Fruit fly (Drosophila melanogaster): Measurements from ENCODE around the gene bur.

The bur gene

DNA sequence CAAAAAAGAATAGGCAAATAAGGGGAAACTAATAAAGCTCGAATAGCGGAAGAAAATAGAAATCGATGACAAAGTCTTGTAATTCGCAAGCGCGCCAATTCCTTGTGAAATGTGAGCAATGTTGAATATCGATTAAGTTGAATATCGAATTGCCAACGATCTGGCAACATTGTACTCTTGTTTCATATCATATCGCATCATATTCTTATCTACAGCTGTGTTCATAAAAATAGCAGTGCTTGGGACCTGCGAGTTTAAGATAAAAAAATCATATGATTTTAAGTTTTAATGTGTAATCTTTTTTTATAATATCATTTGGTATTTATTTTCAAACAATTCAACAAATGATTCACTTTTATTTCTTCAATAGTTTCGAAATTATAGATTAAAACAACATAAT lies 30.4 kb downstream of the bur start (continued):
- TF ChIP-seq otp (GFP tag; IDR thresholded peaks at IDR 0.05) (0 out of 3 replicates have a peak, but pooled peaks have one; percentile 12), sima (GFP tag; optimal IDR thresholded peaks at IDR 0.05) (no peak), eve (GFP tag; optimal IDR thresholded peaks at IDR 0.05) (no peak), oc (tag; optimal IDR thresholded peaks at IDR 0.05) (no peak), CG1647 (GFP tag; optimal IDR thresholded peaks at IDR 0.05) (no peak), gce (GFP tag; IDR thresholded peaks at IDR 0.05) (0 out of 3 replicates have a peak, but pooled peaks have one; percentile 38), BEAF-32 (GFP tag; optimal IDR thresholded peaks at IDR 0.05) (peak; percentile 72), ems (GFP tag; optimal IDR thresholded peaks at IDR 0.05) (no peak), CG32772 (GFP tag; IDR thresholded peaks at IDR 0.05) (0 out of 2 replicates have a peak, but pooled peaks have one; percentile 23), Hmr (GFP tag; optimal IDR thresholded peaks at IDR 0.05) (no peak), CG6791 (GFP tag; IDR thresholded peaks at IDR 0.05; ENCODE audit: partially characterized antibody) (peak; percentile 72), CG6654 (GFP tag; optimal IDR thresholded peaks at IDR 0.05) (no peak), ash1 (GFP tag; optimal IDR thresholded peaks at IDR 0.05) (no peak), Bteb2 (GFP tag; optimal IDR thresholded peaks at IDR 0.05) (peak; percentile 53), HLH4C (GFP tag; IDR thresholded peaks at IDR 0.05; ENCODE audit: partially characterized antibody) (peak; percentile 76), gcm (GFP tag; optimal IDR thresholded peaks at IDR 0.05) (no peak), CG17802 (tag; optimal IDR thresholded peaks at IDR 0.05) (no peak), CG8290 (GFP tag; optimal IDR thresholded peaks at IDR 0.05) (peak; percentile 56), CG8290 (tag; optimal IDR thresholded peaks at IDR 0.05) (peak in 1 of 2 experiments; percentile 68), Taf1 (GFP tag; IDR thresholded peaks at IDR 0.05) (no peak), Fer2 (tag; optimal IDR thresholded peaks at IDR 0.05) (no peak), CG14710 (tag; optimal IDR thresholded peaks at IDR 0.05) (peak; percentile 57), CG10209 (GFP tag; optimal IDR thresholded peaks at IDR 0.05) (peak; percentile 25), CG8478 (optimal IDR thresholded peaks at IDR 0.05) (no peak), toy (GFP tag; IDR thresholded peaks at IDR 0.05) (no peak), CG4820 (GFP tag; optimal IDR thresholded peaks at IDR 0.05) (peak; percentile 6), CG6813 (GFP tag; optimal IDR thresholded peaks at IDR 0.05) (no peak), Stat92E (GFP tag; optimal IDR thresholded peaks at IDR 0.05) (no peak), pita (GFP tag; optimal IDR thresholded peaks at IDR 0.05) (no peak), Ets65A (GFP tag) (no peak), CG33557 (GFP tag; optimal IDR thresholded peaks at IDR 0.05) (peak; percentile 21), klu (GFP tag; IDR thresholded peaks at IDR 0.05) (no peak), tio (GFP tag; optimal IDR thresholded peaks at IDR 0.05) (peak; percentile 26), CG2129 (GFP tag; IDR thresholded peaks at IDR 0.05; ENCODE audit: partially characterized antibody) (no peak), Sox102F (GFP tag; optimal IDR thresholded peaks at IDR 0.05) (no peak), nau (GFP tag; optimal IDR thresholded peaks at IDR 0.05) (peak; percentile 41), odd (GFP tag; optimal IDR thresholded peaks at IDR 0.05) (no peak), stwl (tag; optimal IDR thresholded peaks at IDR 0.05) (peak; percentile 90), CG4328 (GFP tag; optimal IDR thresholded peaks at IDR 0.05) (no peak), salm (tag; optimal IDR thresholded peaks at IDR 0.05) (no peak), PHDP (tag; optimal IDR thresholded peaks at IDR 0.05) (peak; percentile 59), fd64A (GFP tag; optimal IDR thresholded peaks at IDR 0.05) (no peak), Hr78 (GFP tag; optimal IDR thresholded peaks at IDR 0.05) (no peak), Abd-B (GFP tag; optimal IDR thresholded peaks at IDR 0.05) (peak; percentile 13), CG3281 (GFP tag; optimal IDR thresholded peaks at IDR 0.05) (peak; percentile 13), CG9437 (GFP tag; optimal IDR thresholded peaks at IDR 0.05) (peak; percentile 32), CG1024 (GFP tag; IDR thresholded peaks at IDR 0.05) (no peak), CG11093 (GFP tag; IDR thresholded peaks at IDR 0.05) (no peak), Trl (optimal IDR thresholded peaks at IDR 0.05) (no peak), Trl (GFP tag; optimal IDR thresholded peaks at IDR 0.05) (peak; percentile 2), scrt (GFP tag; optimal IDR thresholded peaks at IDR 0.05) (peak; percentile 20)

Data from whole organism, embryonic.